Fruit fly (Drosophila melanogaster) whole organism, embryonic: ENCODE data around the gene Aps.

Experiments used
- Adf1 ChIP-seq: fragments of 200-800 bp; sonication (Bioruptor generic); IDR thresholded peaks from 2 replicates; pipeline ENCODE4 v1.3.6; 2022; ENCODE audit warnings: missing biosample characterization, missing genetic modification characterization
- CG10543 ChIP-seq: fragments of 200-800 bp; sonication (Bioruptor generic); optimal IDR thresholded peaks from 3 replicates; lab custom pipeline; 2017; ENCODE audit warnings: missing biosample characterization, mild to moderate bottlenecking, missing genetic modification characterization, moderate library complexity
- CG12236 ChIP-seq: fragments of 200-800 bp; sonication (Bioruptor generic); optimal IDR thresholded peaks from 2 replicates; lab custom pipeline; 2016; ENCODE audit warnings: missing biosample characterization, missing genetic modification characterization
- CG12744 ChIP-seq: fragments of 200-800 bp; sonication (Bioruptor generic); optimal IDR thresholded peaks from 2 replicates; lab custom pipeline; 2016; ENCODE audit warnings: missing biosample characterization, missing genetic modification characterization
- CG12769 ChIP-seq: fragments of 200-800 bp; sonication (Bioruptor generic); optimal IDR thresholded peaks from 2 replicates; lab custom pipeline; 2019; ENCODE audit warnings: missing biosample characterization, mild to moderate bottlenecking, missing genetic modification characterization, moderate library complexity
- CG15479 ChIP-seq: fragments of 200-800 bp; sonication (Bioruptor generic); optimal IDR thresholded peaks from 3 replicates; lab custom pipeline; 2019; ENCODE audit warnings: missing biosample characterization, mild to moderate bottlenecking, missing genetic modification characterization, moderate library complexity
- CG15514 ChIP-seq: fragments of 200-800 bp; sonication (Bioruptor generic); optimal IDR thresholded peaks from 3 replicates; lab custom pipeline; 2017; ENCODE audit warnings: missing biosample characterization, missing genetic modification characterization, mild to moderate bottlenecking, moderate library complexity, missing genetic modification reagents
- CG15696 ChIP-seq: fragments of 200-800 bp; sonication (Bioruptor generic); optimal IDR thresholded peaks from 2 replicates; lab custom pipeline; 2019; ENCODE audit warnings: missing biosample characterization, mild to moderate bottlenecking, missing genetic modification characterization, moderate library complexity
- CG31388 ChIP-seq: fragments of 200-800 bp; sonication (Bioruptor generic); optimal IDR thresholded peaks from 2 replicates; lab custom pipeline; 2016; ENCODE audit warnings: missing biosample characterization, missing genetic modification characterization
- CG3163 ChIP-seq: fragments of 200-800 bp; sonication (Bioruptor generic); optimal IDR thresholded peaks from 3 replicates; lab custom pipeline; 2016; ENCODE audit warnings: missing biosample characterization, missing genetic modification characterization
- CG34376 ChIP-seq: fragments of 200-800 bp; sonication (Bioruptor generic); optimal IDR thresholded peaks from 2 replicates; lab custom pipeline; 2018; ENCODE audit warnings: missing biosample characterization, mild to moderate bottlenecking, missing genetic modification characterization
- CG3838 ChIP-seq: fragments of 200-800 bp; sonication (Bioruptor generic); optimal IDR thresholded peaks from 3 replicates; lab custom pipeline; 2016; ENCODE audit warnings: missing biosample characterization, missing genetic modification characterization
- CG42726 ChIP-seq: fragments of 200-800 bp; sonication (Bioruptor generic); IDR thresholded peaks from 2 replicates; pipeline ENCODE4 v1.3.6; 2022; ENCODE audit warnings: missing biosample characterization, missing genetic modification characterization; ENCODE audit not compliant: partially characterized antibody
- CG6791 ChIP-seq: fragments of 200-800 bp; sonication (Bioruptor generic); IDR thresholded peaks from 3 replicates; pipeline ENCODE4 v1.3.6; 2022; ENCODE audit warnings: missing biosample characterization, missing genetic modification characterization; ENCODE audit not compliant: partially characterized antibody
- CG7357 ChIP-seq: fragments of 200-800 bp; sonication (Bioruptor generic); IDR thresholded peaks from 3 replicates; pipeline ENCODE4 v1.3.6; 2022; ENCODE audit warnings: missing biosample characterization, missing genetic modification characterization
- CG8290 ChIP-seq, 3 experiments: fragments of 200-800 bp; sonication (Bioruptor generic); optimal IDR thresholded peaks; 2 replicates each; lab custom pipeline; 2016 to 2019; ENCODE audit warnings: missing biosample characterization in 3 of 3, missing genetic modification characterization in 3 of 3, mild to moderate bottlenecking in 2 of 3, moderate library complexity in 1 of 3
- CG8478 ChIP-seq: fragments of >200 bp; optimal IDR thresholded peaks from 2 replicates; lab custom pipeline; 2018
- Fer2 ChIP-seq: fragments of 200-800 bp; sonication (Bioruptor generic); optimal IDR thresholded peaks from 2 replicates; lab custom pipeline; 2018; ENCODE audit warnings: missing biosample characterization, mild to moderate bottlenecking, missing genetic modification characterization, moderate library complexity
- H15 ChIP-seq: fragments of 200-800 bp; sonication (Bioruptor generic); IDR thresholded peaks from 3 replicates; pipeline ENCODE4 v1.3.6; 2022; ENCODE audit warnings: missing biosample characterization, missing genetic modification characterization
- Med ChIP-seq: fragments of 200-800 bp; sonication (Bioruptor generic); peaks from one replicate; lab custom pipeline; 2016; ENCODE audit warnings: missing biosample characterization, missing genetic modification characterization, mild to moderate bottlenecking, inconsistent platforms, moderate library complexity
- Pdp1 ChIP-seq, 2 experiments: fragments of 200-800 bp; sonication (Bioruptor generic); optimal IDR thresholded peaks; 3 replicates each; lab custom pipeline; 2016; ENCODE audit warnings: missing biosample characterization in 2 of 2, missing genetic modification characterization in 2 of 2, mild to moderate bottlenecking in 1 of 2, moderate library complexity in 1 of 2
- Sin3A ChIP-seq: fragments of >200 bp; optimal IDR thresholded peaks from 2 replicates; lab custom pipeline; 2018
- Sry-δ ChIP-seq: fragments of 200-800 bp; sonication (Bioruptor generic); optimal IDR thresholded peaks from 2 replicates; lab custom pipeline; 2016; ENCODE audit warnings: missing biosample characterization, missing genetic modification characterization
- Vsx1 ChIP-seq: fragments of 200-800 bp; sonication (Bioruptor generic); optimal IDR thresholded peaks from 2 replicates; lab custom pipeline; 2017; ENCODE audit warnings: missing biosample characterization, mild to moderate bottlenecking, missing genetic modification characterization, missing genetic modification reagents
- ap ChIP-seq: fragments of 200-800 bp; sonication (Bioruptor generic); IDR thresholded peaks from 2 replicates; pipeline ENCODE4 v1.3.6; 2022; ENCODE audit warnings: missing biosample characterization, missing genetic modification characterization
- ato ChIP-seq: fragments of 200-800 bp; sonication (Bioruptor generic); IDR thresholded peaks from 2 replicates; pipeline ENCODE4 v1.3.6; 2022; ENCODE audit warnings: missing biosample characterization, missing genetic modification characterization; ENCODE audit not compliant: partially characterized antibody
- bowl ChIP-seq: fragments of 200-800 bp; sonication (Bioruptor generic); IDR thresholded peaks from 2 replicates; pipeline ENCODE4 v1.3.6; 2022; ENCODE audit warnings: missing biosample characterization, missing genetic modification characterization
- bsh ChIP-seq, 2 experiments: fragments of 200-800 bp; sonication (Bioruptor generic); optimal IDR thresholded peaks; 2 replicates each; lab custom pipeline; 2017 to 2018; ENCODE audit warnings: mild to moderate bottlenecking in 2 of 2, missing biosample characterization in 2 of 2, missing genetic modification characterization in 2 of 2, moderate library complexity in 1 of 2
- dmrt99B ChIP-seq: fragments of 200-800 bp; sonication (Bioruptor generic); optimal IDR thresholded peaks from 2 replicates; lab custom pipeline; 2018; ENCODE audit warnings: missing biosample characterization, mild to moderate bottlenecking, missing genetic modification characterization, moderate library complexity
- exex ChIP-seq: fragments of 200-800 bp; sonication (Bioruptor generic); optimal IDR thresholded peaks from 4 replicates; lab custom pipeline; 2018; ENCODE audit warnings: missing biosample characterization, mild to moderate bottlenecking, missing genetic modification characterization, moderate library complexity
- mirr ChIP-seq: fragments of 200-800 bp; sonication (Bioruptor generic); optimal IDR thresholded peaks from 3 replicates; lab custom pipeline; 2018; ENCODE audit warnings: missing biosample characterization, mild to moderate bottlenecking, missing genetic modification characterization
- nerfin-2 ChIP-seq: fragments of 200-800 bp; sonication (Bioruptor generic); IDR thresholded peaks from 2 replicates; pipeline ENCODE4 v1.3.6; 2022; ENCODE audit warnings: missing biosample characterization, missing genetic modification characterization; ENCODE audit not compliant: partially characterized antibody
- phol ChIP-seq: fragments of 200-800 bp; sonication (Bioruptor generic); optimal IDR thresholded peaks from 3 replicates; lab custom pipeline; 2018; ENCODE audit warnings: missing biosample characterization, mild to moderate bottlenecking, missing genetic modification characterization, moderate library complexity
- scrt ChIP-seq: fragments of 200-800 bp; sonication (Bioruptor generic); optimal IDR thresholded peaks from 2 replicates; lab custom pipeline; 2018; ENCODE audit warnings: missing biosample characterization, mild to moderate bottlenecking, missing genetic modification characterization, moderate library complexity
- sens-2 ChIP-seq: fragments of 200-800 bp; sonication (Bioruptor generic); IDR thresholded peaks from 2 replicates; pipeline ENCODE4 v1.3.6; 2022; ENCODE audit warnings: missing biosample characterization, missing genetic modification characterization
- slp2 ChIP-seq: fragments of 200-800 bp; sonication (Bioruptor generic); optimal IDR thresholded peaks from 2 replicates; lab custom pipeline; 2016; ENCODE audit warnings: missing biosample characterization, missing genetic modification characterization
- sug ChIP-seq: fragments of 200-800 bp; optimal IDR thresholded peaks from 2 replicates; lab custom pipeline; 2019; ENCODE audit warnings: missing biosample characterization, mild to moderate bottlenecking, missing genetic modification characterization, moderate library complexity
- unc-4 ChIP-seq: fragments of 200-800 bp; sonication (Bioruptor generic); IDR thresholded peaks from 2 replicates; pipeline ENCODE4 v1.3.6; 2022; ENCODE audit warnings: missing biosample characterization, missing genetic modification characterization; ENCODE audit not compliant: partially characterized antibody
- wek ChIP-seq: fragments of 200-800 bp; sonication (Bioruptor generic); optimal IDR thresholded peaks from 3 replicates; lab custom pipeline; 2018; ENCODE audit warnings: missing biosample characterization, mild to moderate bottlenecking, missing genetic modification characterization, moderate library complexity
- zen ChIP-seq: fragments of 200-800 bp; sonication (Bioruptor generic); optimal IDR thresholded peaks from 3 replicates; lab custom pipeline; 2018; ENCODE audit warnings: missing biosample characterization, mild to moderate bottlenecking, missing genetic modification characterization, moderate library complexity

The Aps gene

DNA sequence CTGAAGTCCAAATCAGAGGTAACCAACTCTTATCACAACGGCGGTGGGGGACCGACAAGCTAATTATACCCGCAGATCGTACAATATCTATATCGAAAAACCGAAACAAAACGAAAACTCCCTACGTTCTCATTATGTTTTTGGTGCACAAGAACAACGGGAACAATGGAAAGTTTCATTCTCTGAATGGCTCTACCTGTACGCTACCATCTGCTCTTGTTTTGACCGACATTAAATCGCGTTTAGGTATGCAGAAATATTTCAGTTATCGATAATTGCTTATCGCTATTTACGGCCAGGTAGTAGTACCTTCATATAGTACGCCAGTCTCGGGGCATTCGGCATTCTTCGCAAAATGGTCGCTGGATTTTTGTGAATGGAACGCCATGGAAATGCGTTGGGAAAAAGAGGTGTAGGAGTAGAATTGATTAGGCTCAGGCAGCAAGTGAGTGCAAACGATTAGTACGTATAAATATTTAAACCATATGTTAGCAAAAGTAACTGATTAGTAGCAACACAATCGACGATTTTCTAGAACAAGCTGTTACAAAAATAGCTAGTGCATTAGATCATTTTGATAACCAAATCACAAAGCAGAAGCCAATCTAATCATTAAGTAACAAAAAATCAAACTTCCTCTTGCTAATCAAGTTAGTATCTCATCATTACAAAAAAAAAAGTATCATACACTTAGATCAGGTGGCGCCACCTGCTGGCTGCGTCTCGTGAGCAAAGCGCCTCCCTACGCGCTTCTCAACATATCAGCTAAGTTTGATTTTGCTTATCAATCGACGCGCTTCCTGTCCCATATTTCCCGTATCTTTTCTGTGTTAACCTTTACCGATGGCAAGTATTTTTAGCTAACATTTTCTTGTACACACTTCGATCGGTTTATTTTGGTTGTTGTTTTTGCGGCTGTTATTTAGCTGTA lies 36.1 kb downstream of the Aps start (continued):
- TF ChIP-seq Sry-δ (no peak), CG10543 (GFP tag; lab: Kevin White, UChicago) (peak; percentile 28), sug (peak; percentile 83), CG3163 (GFP tag; lab: Kevin White, UChicago) (no peak), CG7357 (GFP tag; lab: Robert Waterston, UW) (no peak), CG12769 (tag; lab: Kevin White, UChicago) (peak; percentile 32), CG8290 (GFP tag; optimal IDR thresholded peaks at IDR 0.05; lab: Kevin White, UChicago) (peak; percentile 84), CG8290 (tag; optimal IDR thresholded peaks at IDR 0.05; lab: Kevin White, UChicago) (peak; percentile 16 to 74), wek (GFP tag; lab: Kevin White, UChicago) (no peak), zen (tag; lab: Kevin White, UChicago) (peak; percentile 33), CG15696 (tag; lab: Kevin White, UChicago) (no peak), Sin3A (lab: Kevin White, UChicago) (no peak), Pdp1 (GFP tag; optimal IDR thresholded peaks at IDR 0.05; lab: Kevin White, UChicago) (no peak), bsh (GFP tag; optimal IDR thresholded peaks at IDR 0.05; lab: Kevin White, UChicago) (no peak), CG6791 (GFP tag; lab: Robert Waterston, UW) (peak; percentile 51; the same call in 1 of the 3 replicates), CG12236 (GFP tag; lab: Kevin White, UChicago) (no peak), CG12744 (no peak), unc-4 (GFP tag; lab: Robert Waterston, UW) (no peak), CG3838 (GFP tag; lab: Kevin White, UChicago) (no peak), ap (GFP tag; lab: Robert Waterston, UW) (no peak), CG42726 (no peak), nerfin-2 (GFP tag; lab: Robert Waterston, UW) (no peak), slp2 (no peak), CG15514 (GFP tag; lab: Kevin White, UChicago) (peak; percentile 1), ato (GFP tag; lab: Robert Waterston, UW) (no peak), Vsx1 (peak; percentile 81), CG8478 (lab: Kevin White, UChicago) (no peak), scrt (GFP tag; lab: Kevin White, UChicago) (no peak), exex (peak; percentile 90), Med (peak; percentile 18), sens-2 (GFP tag; lab: Robert Waterston, UW) (no peak), dmrt99B (tag; lab: Kevin White, UChicago) (no peak), CG31388 (GFP tag; lab: Kevin White, UChicago) (no peak), bowl (GFP tag; lab: Robert Waterston, UW) (no peak), Adf1 (no peak), H15 (GFP tag; lab: Robert Waterston, UW) (no peak), Fer2 (tag; lab: Kevin White, UChicago) (no peak), mirr (GFP tag; lab: Kevin White, UChicago) (peak; percentile 44), CG34376 (GFP tag; lab: Kevin White, UChicago) (peak; percentile 43), phol (tag; lab: Kevin White, UChicago) (peak; percentile 2), CG15479 (GFP tag; lab: Kevin White, UChicago) (peak; percentile 92)
